Worm (Caenorhabditis elegans): ENCODE data around the gene C06H5.8.
"Not testable (repeated sequence)": the region's sequence is repeated elsewhere in the genome, so short reads cannot be mapped to it uniquely, and the experiment has no call there.

Gene C06H5.8

ce11 chrV:17918726-17919125 lies at the start of gene C06H5.8:
Gene C06H5.8, plus strand, starts transcription at chrV:17919026.
- TF ChIP-seq him-1 (tag; optimal IDR thresholded peaks at IDR 0.05): no peak
- no peak for TF ChIP-seq dao-5 (tag; optimal IDR thresholded peaks at IDR 0.05)
- TF ChIP-seq W03F9.2 (tag; optimal IDR thresholded peaks at IDR 0.05): no peak

DNA sequence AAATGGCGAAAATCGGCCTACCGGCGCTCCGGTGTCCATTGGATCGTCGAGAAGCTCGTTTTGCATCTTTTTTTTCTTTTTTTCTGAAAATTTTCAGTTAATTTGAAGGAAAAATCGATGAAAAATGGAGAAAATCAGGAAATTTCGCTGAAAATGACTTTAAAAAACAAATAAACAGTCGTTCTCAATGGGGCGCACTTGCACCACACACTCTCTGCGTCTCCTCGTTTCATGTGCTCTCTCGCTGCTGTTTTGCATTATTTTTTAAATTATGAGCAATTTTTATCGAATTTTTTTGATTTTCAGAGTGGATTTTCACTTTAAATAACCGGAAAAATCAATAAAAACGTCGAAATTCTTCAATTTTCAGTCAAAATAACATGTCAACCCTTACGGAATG lies 48.3 kb upstream of the C06H5.8 start, which contains the start of gene csn-1:
Gene csn-1 (minus strand): TSS at position 83 of the 400 bp plus-strand sequence.
- TF ChIP-seq him-1 (tag; optimal IDR thresholded peaks at IDR 0.05) (no peak), dao-5 (tag; optimal IDR thresholded peaks at IDR 0.05) (no peak), W03F9.2 (tag; optimal IDR thresholded peaks at IDR 0.05) (no peak)

DNA sequence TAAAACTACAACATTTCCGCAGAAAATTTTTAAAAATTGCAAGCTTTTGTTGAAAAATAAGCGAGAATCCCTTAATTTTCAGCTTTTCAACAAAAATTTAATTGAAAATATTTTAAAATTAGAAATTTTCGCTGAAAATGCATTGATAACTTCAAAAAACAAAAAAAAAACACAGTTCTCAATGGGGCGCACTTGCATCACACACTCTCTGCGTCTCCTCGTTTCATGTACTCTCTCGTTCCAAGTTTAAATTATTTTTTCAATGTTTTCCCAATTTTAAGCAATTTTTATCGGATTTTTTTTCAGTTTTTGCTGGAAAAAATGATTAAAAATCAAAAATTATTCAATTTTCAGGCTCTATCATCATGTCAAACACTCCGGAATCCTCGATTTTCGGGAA lies 47.8 kb upstream of the C06H5.8 start, which contains the start of gene phf-14:
Gene phf-14 (plus strand): TSS at position 345 of the 400 bp plus-strand sequence.
- TF ChIP-seq dao-5 (tag; optimal IDR thresholded peaks at IDR 0.05) (no peak), W03F9.2 (tag; optimal IDR thresholded peaks at IDR 0.05) (peak; percentile 76), him-1 (tag; optimal IDR thresholded peaks at IDR 0.05) (no peak)

DNA sequence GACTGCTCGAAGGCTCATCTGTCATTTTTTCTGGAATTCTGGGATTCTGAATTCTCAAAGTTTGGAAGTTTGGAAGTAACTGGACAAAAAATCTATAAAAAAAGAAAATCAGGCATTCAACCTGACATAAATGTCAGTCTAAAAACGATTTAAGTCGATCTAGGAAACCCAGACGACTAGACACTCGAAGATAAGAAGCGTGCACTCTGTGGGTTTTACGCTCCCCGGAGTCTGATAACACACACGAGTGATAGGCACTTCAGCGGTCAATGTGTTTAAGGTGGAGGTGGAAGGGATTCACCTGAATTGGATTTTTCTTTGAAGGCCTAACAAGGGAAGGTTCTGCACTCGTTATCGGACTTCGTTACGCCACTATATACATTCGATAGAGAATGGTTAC lies 29.9 kb upstream of the C06H5.8 start, which contains the start of gene C06H5.6:
Gene C06H5.6 (minus strand): TSS at position 46 of the 400 bp plus-strand sequence.
- TF ChIP-seq W03F9.2 (tag; optimal IDR thresholded peaks at IDR 0.05): no peak
- TF ChIP-seq him-1 (tag; optimal IDR thresholded peaks at IDR 0.05): no peak
- no peak for TF ChIP-seq dao-5 (tag; optimal IDR thresholded peaks at IDR 0.05)

DNA sequence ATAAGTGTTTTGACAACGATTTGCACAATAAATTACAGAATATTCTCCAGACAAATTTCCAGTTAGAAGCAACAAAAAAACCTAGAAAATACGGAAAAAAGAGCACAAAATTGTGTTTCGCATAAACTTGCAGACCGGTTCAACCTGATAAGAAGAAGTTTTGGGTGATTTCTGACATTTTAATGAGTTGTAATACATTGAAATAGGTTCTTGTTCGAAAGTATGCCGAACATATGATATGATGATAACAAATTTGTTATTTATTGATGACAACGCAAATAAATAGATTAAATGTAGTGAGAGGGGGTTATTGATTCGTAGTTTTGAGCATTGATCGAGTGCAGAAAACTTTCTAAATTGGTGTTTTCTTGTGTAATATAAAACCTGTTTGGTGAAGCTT lies 27.5 kb upstream of the C06H5.8 start:
- TF ChIP-seq him-1 (tag; optimal IDR thresholded peaks at IDR 0.05) (no peak), W03F9.2 (tag; optimal IDR thresholded peaks at IDR 0.05) (no peak), dao-5 (tag; optimal IDR thresholded peaks at IDR 0.05) (no peak)

DNA sequence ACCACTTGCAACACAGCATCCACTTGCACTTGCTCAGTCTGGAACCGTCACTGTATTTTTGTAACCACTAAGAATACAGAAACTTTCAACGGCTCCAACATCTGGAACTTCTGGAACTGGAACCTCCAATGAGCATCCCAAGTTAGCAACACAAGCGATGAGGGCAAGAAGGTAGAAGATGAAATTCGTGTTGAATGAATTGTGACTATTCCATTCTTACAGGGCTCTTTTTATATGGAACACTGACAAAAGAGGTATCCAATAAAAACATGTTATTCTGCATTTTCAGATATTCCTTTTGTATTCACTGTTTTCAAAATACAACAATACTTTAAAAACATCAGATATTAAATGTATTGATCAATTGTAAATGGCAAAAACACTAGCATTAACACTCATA lies 24.9 kb upstream of the C06H5.8 start, which contains the start of gene C06H5.11:
Gene C06H5.11 (minus strand): TSS at position 101 of the 400 bp plus-strand sequence.
- TF ChIP-seq him-1, W03F9.2, dao-5 (tag; optimal IDR thresholded peaks at IDR 0.05): not testable (repeated sequence)

ce11 chrV:17894485-17894884 lies 24.3 kb upstream of the C06H5.8 start, which contains the start of gene C06H5.12:
Gene C06H5.12, plus strand, starts transcription at chrV:17894785.
- TF ChIP-seq dao-5, him-1, W03F9.2 (tag; optimal IDR thresholded peaks at IDR 0.05): not testable (repeated sequence)

ce11 chrV:17896736-17897353 lies 22.0 kb upstream of the C06H5.8 start, which contains the start of gene fbxa-156:
Gene fbxa-156, minus strand, starts transcription at chrV:17896786.
- TF ChIP-seq W03F9.2 (tag; optimal IDR thresholded peaks at IDR 0.05) (no peak), dao-5 (tag; optimal IDR thresholded peaks at IDR 0.05) (no peak), him-1 (tag; optimal IDR thresholded peaks at IDR 0.05) (no peak)

- not testable (repeated sequence) for TF ChIP-seq dao-5, W03F9.2, him-1 (tag; optimal IDR thresholded peaks at IDR 0.05)
These were observed 21.2 kb upstream of the C06H5.8 start, which contains the start of gene C06H5.13 for ce11 chrV:17897646-17898045. Gene C06H5.13, minus strand, starts transcription at chrV:17897746.

ce11 chrV:17899503-17899902 lies 19.3 kb upstream of the C06H5.8 start, which contains the start of gene fbxa-157:
Gene fbxa-157, plus strand, starts transcription at chrV:17899803.
- no peak for TF ChIP-seq W03F9.2 (tag; optimal IDR thresholded peaks at IDR 0.05)
- TF ChIP-seq him-1 (tag; optimal IDR thresholded peaks at IDR 0.05): no peak
- no peak for TF ChIP-seq dao-5 (tag; optimal IDR thresholded peaks at IDR 0.05)

- TF ChIP-seq W03F9.2, him-1, dao-5 (tag; optimal IDR thresholded peaks at IDR 0.05): not testable (repeated sequence)
These were observed 15.0 kb upstream of the C06H5.8 start, which contains the start of gene C06H5.14 for ce11 chrV:17903829-17904228. Gene C06H5.14, plus strand, starts transcription at chrV:17904129.

- TF ChIP-seq dao-5 (tag; optimal IDR thresholded peaks at IDR 0.05): no peak
- TF ChIP-seq W03F9.2 (tag; optimal IDR thresholded peaks at IDR 0.05): no peak
- no peak for TF ChIP-seq him-1 (tag; optimal IDR thresholded peaks at IDR 0.05)
These were observed 13.1 kb upstream of the C06H5.8 start for ce11 chrV:17905765-17906164.

- no peak for TF ChIP-seq him-1 (tag; optimal IDR thresholded peaks at IDR 0.05)
- TF ChIP-seq W03F9.2 (tag; optimal IDR thresholded peaks at IDR 0.05): no peak
- TF ChIP-seq dao-5 (tag; optimal IDR thresholded peaks at IDR 0.05): no peak
These were observed 8.8 kb upstream of the C06H5.8 start, which contains the start of gene dcar-1 for ce11 chrV:17910019-17910418. Gene dcar-1, plus strand, starts transcription at chrV:17910319.

DNA sequence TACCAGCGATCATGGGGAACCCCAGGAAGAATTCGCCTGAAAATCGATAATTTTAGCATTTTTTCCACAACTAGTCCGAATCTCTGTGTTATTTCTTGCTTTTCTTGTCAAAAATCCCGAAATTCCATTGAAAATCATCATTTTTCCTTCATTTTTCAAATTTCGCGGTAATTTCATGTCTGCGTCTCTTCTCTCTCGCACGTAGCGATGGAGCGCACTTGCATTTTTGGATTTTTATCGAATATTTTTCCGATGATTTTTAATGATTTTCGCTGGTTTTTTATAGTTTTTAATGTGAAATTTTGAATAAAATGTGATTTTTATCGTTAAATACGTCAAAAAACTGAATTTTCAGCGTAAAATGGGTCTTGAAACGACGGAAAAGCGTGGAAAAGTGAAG lies 2.6 kb downstream of the C06H5.8 start, which contains the start of gene E01B7.2:
Gene E01B7.2 (plus strand): TSS at position 350 of the 400 bp plus-strand sequence.
- TF ChIP-seq W03F9.2 (tag; optimal IDR thresholded peaks at IDR 0.05) (peak; percentile 26), him-1 (tag; optimal IDR thresholded peaks at IDR 0.05) (no peak), dao-5 (tag; optimal IDR thresholded peaks at IDR 0.05) (no peak)
